Fruit fly (Drosophila melanogaster) whole organism, embryonic: ENCODE measurements around the gene CG14893.

ENCODE experiments used
- CG10979 ChIP-seq: fragments of 200-800 bp; sonication (Bioruptor generic); optimal IDR thresholded peaks from 2 replicates; lab custom pipeline; 2018; ENCODE audit warnings: missing biosample characterization, mild to moderate bottlenecking, missing genetic modification characterization, moderate library complexity
- CG12104 ChIP-seq: fragments of 200-800 bp; sonication (Bioruptor generic); optimal IDR thresholded peaks from 3 replicates; lab custom pipeline; 2016; ENCODE audit warnings: missing biosample characterization, missing genetic modification characterization
- CG4617 ChIP-seq: fragments of 200-800 bp; sonication (Bioruptor generic); optimal IDR thresholded peaks from 3 replicates; lab custom pipeline; 2016; ENCODE audit warnings: missing biosample characterization, missing genetic modification characterization, borderline replicate concordance

DNA sequence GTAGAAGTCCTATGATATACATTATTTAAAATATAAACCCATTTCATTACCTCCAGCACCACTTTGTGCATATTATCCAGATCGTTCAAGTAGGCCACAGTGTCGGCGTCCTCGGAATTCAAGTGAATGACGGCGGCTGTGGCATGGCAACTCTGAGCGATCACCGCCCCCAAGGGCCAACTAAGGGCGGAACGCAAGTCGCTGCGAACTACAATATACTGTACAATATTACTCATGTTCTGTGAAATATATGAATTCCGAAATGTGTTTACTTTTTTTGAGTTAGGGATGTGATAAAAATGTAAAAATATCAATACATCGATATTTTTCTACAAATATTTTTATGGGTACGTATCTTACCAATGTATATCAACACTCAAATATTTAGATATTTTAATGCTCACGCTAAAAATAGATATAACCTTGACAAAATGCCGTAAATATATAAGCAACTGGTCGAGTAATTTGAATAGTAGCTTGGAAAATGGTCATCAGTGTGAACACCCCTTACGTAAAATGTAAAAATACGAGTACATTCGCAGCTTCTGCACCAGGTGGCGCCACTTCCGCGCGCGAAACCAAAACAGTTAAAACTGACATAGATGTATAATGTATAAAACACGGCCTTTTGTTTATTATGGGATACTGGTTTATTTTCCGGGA is 47.0 kb upstream of the CG14893 start, which contains the start of gene CG14903:
- no peak for TF ChIP-seq CG12104 (GFP tag; lab: Kevin White, UChicago)
- no peak for TF ChIP-seq CG10979 (tag; lab: Kevin White, UChicago)
- TF ChIP-seq CG4617 (GFP tag; lab: Kevin White, UChicago) = no peak
